Fruit fly (Drosophila melanogaster): ENCODE data around the gene Septin4.

The Septin4 gene

dm6 chrX:16697882-16698571 lies 3.1 kb upstream of the Septin4 start:
- TF ChIP-seq CG15710 (tag; optimal IDR thresholded peaks at IDR 0.05) (no peak), CG8159 (tag; optimal IDR thresholded peaks at IDR 0.05) (no peak), Snoo (tag; optimal IDR thresholded peaks at IDR 0.05) (no peak), CG8301 (tag; optimal IDR thresholded peaks at IDR 0.05) (no peak), gl (tag; optimal IDR thresholded peaks at IDR 0.05) (no peak), CG32121 (GFP tag; IDR thresholded peaks at IDR 0.05) (no peak), CG13204 (GFP tag; optimal IDR thresholded peaks at IDR 0.05) (no peak), CG4496 (GFP tag; IDR thresholded peaks at IDR 0.05) (no peak), Pif1A (GFP tag; optimal IDR thresholded peaks at IDR 0.05) (no peak), CG12605 (GFP tag; IDR thresholded peaks at IDR 0.05) (no peak), CG10348 (GFP tag; IDR thresholded peaks at IDR 0.05) (no peak), CG17806 (tag; optimal IDR thresholded peaks at IDR 0.05) (no peak), CG9948 (tag; optimal IDR thresholded peaks at IDR 0.05) (no peak), D1 (tag; optimal IDR thresholded peaks at IDR 0.05) (no peak), fd96Ca (GFP tag; IDR thresholded peaks at IDR 0.05) (no peak), CG34367 (tag; optimal IDR thresholded peaks at IDR 0.05) (no peak), CG14655 (GFP tag; optimal IDR thresholded peaks at IDR 0.05) (no peak)

- TF ChIP-seq CG8159 (tag; optimal IDR thresholded peaks at IDR 0.05) (no peak), CG14655 (GFP tag; optimal IDR thresholded peaks at IDR 0.05) (peak; percentile 16), CG8301 (tag; optimal IDR thresholded peaks at IDR 0.05) (peak; percentile 39), Snoo (tag; optimal IDR thresholded peaks at IDR 0.05) (peak; percentile 2)
These were observed 1.9 kb upstream of the Septin4 start for dm6 chrX:16696614-16697519.

- TF ChIP-seq CG8159 (tag; optimal IDR thresholded peaks at IDR 0.05) (no peak), CG13204 (GFP tag; optimal IDR thresholded peaks at IDR 0.05) (no peak), CG12605 (GFP tag; IDR thresholded peaks at IDR 0.05) (no peak), CG15710 (tag; optimal IDR thresholded peaks at IDR 0.05) (no peak), CG34367 (tag; optimal IDR thresholded peaks at IDR 0.05) (no peak), Pif1A (GFP tag; optimal IDR thresholded peaks at IDR 0.05) (no peak), gl (tag; optimal IDR thresholded peaks at IDR 0.05) (no peak), rn (GFP tag; IDR thresholded peaks at IDR 0.05) (no peak), D1 (tag; optimal IDR thresholded peaks at IDR 0.05) (no peak), CG17806 (tag; optimal IDR thresholded peaks at IDR 0.05) (no peak), Snoo (tag; optimal IDR thresholded peaks at IDR 0.05) (no peak), Pif1B (GFP tag; optimal IDR thresholded peaks at IDR 0.05) (no peak), CG10348 (GFP tag; IDR thresholded peaks at IDR 0.05) (no peak), CG14655 (GFP tag; optimal IDR thresholded peaks at IDR 0.05) (no peak), CG32121 (GFP tag; IDR thresholded peaks at IDR 0.05) (no peak), Ets98B (GFP tag; IDR thresholded peaks at IDR 0.05) (no peak), CG9948 (tag; optimal IDR thresholded peaks at IDR 0.05) (no peak), fd96Ca (GFP tag; IDR thresholded peaks at IDR 0.05) (no peak), EcR (GFP tag; optimal IDR thresholded peaks at IDR 0.05) (no peak)
These were observed 747 bp upstream of the Septin4 start, which contains the start of gene CG4678 for dm6 chrX:16695658-16696181. CG4678 (plus strand) TSS chrX:16696131.

- TF ChIP-seq CG14655 (GFP tag; optimal IDR thresholded peaks at IDR 0.05) (peak; percentile 9), gl (tag; optimal IDR thresholded peaks at IDR 0.05) (no peak)
These were observed 496 bp downstream of the Septin4 start for dm6 chrX:16694477-16694876.

dm6 chrX:16693805-16694387 lies 1.1 kb downstream of the Septin4 start:
- TF ChIP-seq CG13204 (GFP tag; optimal IDR thresholded peaks at IDR 0.05) (peak; percentile 55), CG4496 (GFP tag; IDR thresholded peaks at IDR 0.05) (0 out of 3 replicates have a peak, but pooled peaks have one; percentile 25), CG34367 (tag; optimal IDR thresholded peaks at IDR 0.05) (no peak)

dm6 chrX:16692325-16692724 lies 2.6 kb downstream of the Septin4 start:
- TF ChIP-seq gl (tag; optimal IDR thresholded peaks at IDR 0.05) (no peak), Pif1A (GFP tag; optimal IDR thresholded peaks at IDR 0.05) (no peak), fd96Ca (GFP tag; IDR thresholded peaks at IDR 0.05) (no peak), CG12605 (GFP tag; IDR thresholded peaks at IDR 0.05) (no peak), CG32121 (GFP tag; IDR thresholded peaks at IDR 0.05) (no peak), CG10348 (GFP tag; IDR thresholded peaks at IDR 0.05) (no peak)

Data from whole organism, pupa.